Worm (Caenorhabditis elegans) whole organism, L1 larva: ENCODE results near the gene Y46G5A.47.

Experiments used
- C16A3.4 ChIP-seq: fragments of 150-350 bp; optimal IDR thresholded peaks from 2 replicates; lab custom pipeline; 2014; ENCODE audit warnings: missing biosample characterization, missing genetic modification characterization
- C34B4.2 ChIP-seq: sonication (generic microtip); optimal IDR thresholded peaks from 2 replicates; lab custom pipeline; 2017; ENCODE audit warnings: mild to moderate bottlenecking, missing genetic modification characterization, missing compliant biosample characterization
- Y116A8C.19 ChIP-seq: sonication (generic microtip); optimal IDR thresholded peaks from 2 replicates; lab custom pipeline; 2016; ENCODE audit warnings: missing compliant biosample characterization, missing genetic modification characterization, borderline replicate concordance
- aly-2 ChIP-seq: fragments of 150-350 bp; optimal IDR thresholded peaks from 2 replicates; lab custom pipeline; 2014; ENCODE audit warnings: missing biosample characterization, missing genetic modification characterization
- blmp-1 ChIP-seq: fragments of 150-350 bp; optimal IDR thresholded peaks from 2 replicates; lab custom pipeline; 2014; ENCODE audit warnings: missing biosample characterization, missing genetic modification characterization
- ceh-8 ChIP-seq: fragments of 200-800 bp; sonication (Bioruptor generic); optimal IDR thresholded peaks from 2 replicates; lab custom pipeline; 2018; ENCODE audit warnings: mild to moderate bottlenecking, missing genetic modification characterization, moderate library complexity, missing compliant biosample characterization
- ceh-88 ChIP-seq: fragments of 200-800 bp; sonication (Bioruptor generic); IDR thresholded peaks from 2 replicates; pipeline ENCODE4 v1.3.6; 2022; ENCODE audit warnings: missing genetic modification characterization, missing compliant biosample characterization
- ceh-90 ChIP-seq: sonication (generic microtip); optimal IDR thresholded peaks from 2 replicates; lab custom pipeline; 2016; ENCODE audit warnings: missing genetic modification characterization, missing compliant biosample characterization
- dsc-1 ChIP-seq: sonication (generic microtip); optimal IDR thresholded peaks from 2 replicates; lab custom pipeline; 2016; ENCODE audit warnings: mild to moderate bottlenecking, missing genetic modification characterization, missing compliant biosample characterization
- efl-3 ChIP-seq: fragments of 200-800 bp; sonication (Bioruptor generic); optimal IDR thresholded peaks from 2 replicates; lab custom pipeline; 2018; ENCODE audit warnings: mild to moderate bottlenecking, missing genetic modification characterization, missing compliant biosample characterization
- egl-27 ChIP-seq, 2 experiments: fragments of 150-350 bp in 1 of 2; sonication (generic microtip); optimal IDR thresholded peaks; 3 replicates each; lab custom pipeline; 2017 to 2018; ENCODE audit warnings: missing biosample characterization in 2 of 2, missing genetic modification characterization in 2 of 2, missing genetic modification reagents in 2 of 2
- elt-3 ChIP-seq, 6 experiments: fragments of 150-350 bp in 1 of 6; sonication (generic microtip); optimal IDR thresholded peaks; 2 replicates each; lab custom pipeline; 2017 to 2018; ENCODE audit warnings: missing biosample characterization in 6 of 6, missing genetic modification characterization in 6 of 6, inconsistent platforms in 1 of 6
- fkh-10 ChIP-seq: sonication (generic microtip); optimal IDR thresholded peaks from 2 replicates; lab custom pipeline; 2017; ENCODE audit warnings: missing biosample characterization, missing genetic modification reagents, missing genetic modification characterization
- fkh-4 ChIP-seq: sonication (generic microtip); optimal IDR thresholded peaks from 2 replicates; lab custom pipeline; 2016; ENCODE audit warnings: missing compliant biosample characterization, missing genetic modification characterization, borderline replicate concordance
- grh-1 ChIP-seq: fragments of 200-800 bp; sonication (Bioruptor generic); IDR thresholded peaks from 2 replicates; pipeline ENCODE4 v1.3.6; 2022; ENCODE audit warnings: missing genetic modification reagents, missing genetic modification characterization, missing compliant biosample characterization
- lin-13 ChIP-seq: fragments of 150-350 bp; optimal IDR thresholded peaks from 2 replicates; lab custom pipeline; 2014; ENCODE audit warnings: missing biosample characterization, missing genetic modification reagents, missing genetic modification characterization
- lin-14 ChIP-seq: fragments of 200-800 bp; sonication (Bioruptor generic); optimal IDR thresholded peaks from 2 replicates; lab custom pipeline; 2018; ENCODE audit warnings: mild to moderate bottlenecking, missing genetic modification characterization, moderate library complexity, missing compliant biosample characterization
- lin-39 ChIP-seq: fragments of 150-350 bp; optimal IDR thresholded peaks from 2 replicates; lab custom pipeline; 2014; ENCODE audit warnings: missing biosample characterization, missing genetic modification reagents, missing genetic modification characterization
- mab-9 ChIP-seq: fragments of 200-800 bp; sonication (Bioruptor generic); IDR thresholded peaks from 2 replicates; pipeline ENCODE4 v1.3.6; 2022; ENCODE audit warnings: missing genetic modification reagents, missing genetic modification characterization, missing compliant biosample characterization
- mdl-1 ChIP-seq, 2 experiments: fragments of 150-350 bp; optimal IDR thresholded peaks; 2 replicates each; lab custom pipeline; 2014 to 2017; ENCODE audit warnings: missing biosample characterization in 2 of 2, missing genetic modification characterization in 2 of 2, inconsistent platforms in 1 of 2
- nhr-84 ChIP-seq: sonication (generic microtip); optimal IDR thresholded peaks from 2 replicates; lab custom pipeline; 2017; ENCODE audit warnings: missing biosample characterization, missing genetic modification characterization
- nhr-85 ChIP-seq: sonication (generic microtip); peaks from one replicate; lab custom pipeline; 2016; ENCODE audit warnings: missing genetic modification characterization, inconsistent platforms, missing compliant biosample characterization
- nhr-90 ChIP-seq: sonication (generic microtip); optimal IDR thresholded peaks from 2 replicates; lab custom pipeline; 2016; ENCODE audit warnings: mild to moderate bottlenecking, missing genetic modification characterization, missing compliant biosample characterization; ENCODE audit not compliant: poor library complexity
- pag-3 ChIP-seq: sonication (generic microtip); optimal IDR thresholded peaks from 2 replicates; lab custom pipeline; 2017; ENCODE audit warnings: missing genetic modification characterization, mild to moderate bottlenecking, missing compliant biosample characterization, antibody characterized with exemption, borderline replicate concordance; ENCODE audit not compliant: insufficient read depth
- pqm-1 ChIP-seq: sonication (generic microtip); optimal IDR thresholded peaks from 3 replicates; lab custom pipeline; 2017; ENCODE audit warnings: missing biosample characterization, missing genetic modification characterization
- rnt-1 ChIP-seq: sonication (generic microtip); optimal IDR thresholded peaks from 2 replicates; lab custom pipeline; 2016; ENCODE audit warnings: mild to moderate bottlenecking, missing genetic modification characterization, moderate library complexity, missing compliant biosample characterization
- sptf-1 ChIP-seq: fragments of 150-350 bp; optimal IDR thresholded peaks from 2 replicates; lab custom pipeline; 2014; ENCODE audit warnings: missing biosample characterization, missing genetic modification characterization
- sup-37 ChIP-seq: fragments of 200-800 bp; sonication (Bioruptor generic); optimal IDR thresholded peaks from 2 replicates; lab custom pipeline; 2018; ENCODE audit warnings: mild to moderate bottlenecking, missing genetic modification characterization, missing compliant biosample characterization
- swsn-7 ChIP-seq: sonication (generic microtip); optimal IDR thresholded peaks from 2 replicates; lab custom pipeline; 2016; ENCODE audit warnings: missing genetic modification characterization, missing compliant biosample characterization
- tbx-2 ChIP-seq: sonication (generic microtip); optimal IDR thresholded peaks from 2 replicates; lab custom pipeline; 2016; ENCODE audit warnings: missing genetic modification characterization, missing compliant biosample characterization
- unc-130 ChIP-seq: fragments of 150-350 bp; optimal IDR thresholded peaks from 2 replicates; lab custom pipeline; 2017; ENCODE audit warnings: missing biosample characterization, missing genetic modification characterization, inconsistent platforms
- unc-62 ChIP-seq: fragments of 150-350 bp; optimal IDR thresholded peaks from 2 replicates; lab custom pipeline; 2014; ENCODE audit warnings: missing biosample characterization, missing genetic modification reagents, missing genetic modification characterization
- zag-1 ChIP-seq: fragments of 150-350 bp; optimal IDR thresholded peaks from 2 replicates; lab custom pipeline; 2014; ENCODE audit warnings: missing biosample characterization, missing genetic modification characterization
- ztf-11 ChIP-seq, 2 experiments: sonication (generic microtip); optimal IDR thresholded peaks; 2 replicates each; lab custom pipeline; 2016 to 2017; ENCODE audit warnings: missing genetic modification characterization in 2 of 2, missing biosample characterization in 1 of 2, missing compliant biosample characterization in 1 of 2
- ztf-4 ChIP-seq: fragments of 150-350 bp; optimal IDR thresholded peaks from 2 replicates; lab custom pipeline; 2014; ENCODE audit warnings: missing biosample characterization, missing genetic modification characterization

Y46G5A.47 gene

DNA sequence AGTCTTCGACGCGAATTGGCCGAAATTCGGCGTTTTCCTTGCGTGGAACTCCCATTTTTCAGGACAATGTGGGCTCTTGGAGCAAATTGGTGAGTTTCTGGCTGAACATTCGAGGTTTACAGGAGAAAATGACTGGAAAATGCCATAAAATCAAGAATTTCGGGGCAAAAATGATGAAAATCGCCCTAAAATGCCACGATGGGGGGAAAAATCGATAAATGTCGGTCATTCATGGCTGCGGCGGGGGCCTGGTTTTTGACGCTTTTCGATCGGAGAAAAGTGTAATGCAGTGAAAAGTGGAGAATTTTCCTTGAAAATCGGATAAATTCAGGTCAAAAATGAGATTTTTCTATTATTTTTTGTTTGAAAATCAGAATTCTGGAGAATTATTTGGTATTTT lies at the start of gene Y46G5A.47, which contains the start of gene Y46G5A.18:
Y46G5A.47 (minus strand) TSS at position 146 of the 400 bp plus-strand sequence.
Y46G5A.18 (minus strand) TSS at position 101 of the 400 bp plus-strand sequence.
- no peak for TF ChIP-seq egl-27 (tag; optimal IDR thresholded peaks at IDR 0.05; lab: Kevin White, UChicago)
- TF ChIP-seq ztf-11 (tag; optimal IDR thresholded peaks at IDR 0.05; lab: Kevin White, UChicago): no peak
- no peak for TF ChIP-seq nhr-85 (tag; lab: Kevin White, UChicago)
- TF ChIP-seq unc-62 (GFP tag; lab: Kevin White, UChicago): no peak
- no peak for TF ChIP-seq mab-9 (GFP tag; lab: Robert Waterston, UW)
- TF ChIP-seq ztf-4: no peak
- TF ChIP-seq rnt-1 (tag; lab: Kevin White, UChicago): no peak
- no peak for TF ChIP-seq nhr-90
- TF ChIP-seq fkh-10: no peak
- no peak for TF ChIP-seq aly-2
- no peak for TF ChIP-seq fkh-4
- TF ChIP-seq grh-1 (GFP tag; lab: Robert Waterston, UW): no peak
- TF ChIP-seq pag-3 (tag; lab: Kevin White, UChicago): no peak
- no peak for TF ChIP-seq tbx-2 (tag; lab: Kevin White, UChicago)
- TF ChIP-seq nhr-84 (tag; lab: Kevin White, UChicago): no peak
- TF ChIP-seq ceh-8 (GFP tag; lab: Kevin White, UChicago): no peak

DNA sequence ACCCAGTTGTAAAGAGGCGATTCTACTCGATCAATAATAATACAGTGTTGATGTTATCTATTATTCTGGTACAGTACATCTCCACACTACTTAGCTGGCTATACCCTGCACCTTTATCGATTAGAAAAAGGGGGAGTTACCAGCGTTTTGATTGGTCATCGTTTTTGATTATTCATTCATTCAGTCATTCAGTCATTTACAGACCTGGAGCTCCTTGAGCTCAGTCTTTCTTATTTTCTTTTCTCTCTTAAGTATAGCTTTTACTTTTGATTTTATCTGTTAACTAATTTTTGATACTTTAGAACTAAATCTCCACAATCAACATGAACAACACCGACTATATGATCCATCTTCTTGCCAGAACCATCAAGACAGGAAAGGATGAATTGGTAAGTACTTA lies 45.0 kb upstream of the Y46G5A.47 start, which contains the start of gene Y46G5A.28:
Y46G5A.28 (plus strand) TSS at position 301 of the 400 bp plus-strand sequence.
- TF ChIP-seq dsc-1 (no peak), fkh-10 (no peak), Y116A8C.19 (tag; lab: Kevin White, UChicago) (no peak), C16A3.4 (no peak), efl-3 (GFP tag; lab: Kevin White, UChicago) (no peak)

DNA sequence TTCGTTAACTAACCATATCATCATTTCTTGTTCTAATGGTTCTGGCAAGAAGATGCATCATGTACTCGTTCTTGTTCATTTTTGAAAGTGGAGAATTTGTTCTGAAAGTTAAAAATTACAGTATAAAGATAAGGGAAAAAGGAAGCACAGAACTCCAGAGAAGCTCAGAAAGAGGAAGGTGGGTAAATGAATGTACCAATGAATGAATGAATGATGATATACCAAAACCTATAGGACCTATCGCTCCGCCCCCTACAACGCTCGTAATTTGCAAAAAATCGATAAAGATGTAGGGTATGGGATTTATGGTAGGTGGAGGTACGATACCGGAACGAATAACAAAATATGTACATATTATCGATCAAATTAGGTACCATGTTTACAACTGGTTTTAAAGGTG lies 42.6 kb upstream of the Y46G5A.47 start, which contains the start of gene pes-10:
pes-10 (minus strand) TSS at position 101 of the 400 bp plus-strand sequence.
- TF ChIP-seq swsn-7 (tag; lab: Kevin White, UChicago): no peak
- TF ChIP-seq elt-3 (tag; optimal IDR thresholded peaks at IDR 0.05; lab: Kevin White, UChicago): no peak
- TF ChIP-seq lin-14: no peak
- no peak for TF ChIP-seq tbx-2 (tag; lab: Kevin White, UChicago)
- no peak for TF ChIP-seq unc-130 (tag; lab: Kevin White, UChicago)
- TF ChIP-seq lin-13 (GFP tag; lab: Kevin White, UChicago): no peak
- TF ChIP-seq sptf-1 (tag; lab: Kevin White, UChicago): no peak
- no peak for TF ChIP-seq fkh-4
- no peak for TF ChIP-seq pqm-1 (tag; lab: Kevin White, UChicago)
- no peak for TF ChIP-seq ceh-88

DNA sequence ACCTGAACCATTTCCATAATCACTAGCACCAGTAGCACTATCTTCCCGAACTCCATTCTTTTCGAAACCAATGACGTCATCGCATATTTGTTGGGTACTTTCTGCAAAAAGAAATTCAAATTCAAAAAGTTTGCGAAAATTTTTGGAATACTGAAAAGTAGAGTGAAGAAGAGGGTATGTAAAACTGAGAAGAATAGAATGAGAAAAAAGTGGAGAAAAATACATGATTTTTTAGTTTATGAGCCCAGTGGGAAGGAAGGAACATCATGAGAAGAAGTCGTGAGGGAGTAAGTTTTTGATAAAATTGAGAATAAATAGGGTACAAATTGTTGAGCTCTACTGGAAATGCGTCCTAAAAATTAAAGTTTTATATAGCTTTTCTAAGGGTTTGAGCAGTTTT lies 35.0 kb upstream of the Y46G5A.47 start, which contains the start of gene lgc-35:
lgc-35 (minus strand) TSS at position 101 of the 400 bp plus-strand sequence.
- TF ChIP-seq rnt-1 (tag; lab: Kevin White, UChicago) (no peak), blmp-1 (tag; lab: Kevin White, UChicago) (no peak), mdl-1 (tag; optimal IDR thresholded peaks at IDR 0.05; lab: Kevin White, UChicago) (no peak), fkh-10 (no peak), zag-1 (tag; lab: Kevin White, UChicago) (no peak), ceh-90 (tag; lab: Kevin White, UChicago) (no peak), C34B4.2 (tag; lab: Kevin White, UChicago) (no peak), lin-39 (tag; lab: Kevin White, UChicago) (no peak), sup-37 (GFP tag; lab: Kevin White, UChicago) (no peak)
